Worm (Caenorhabditis elegans): ENCODE results near the gene C18B2.5.
A peak's percentile ranks its signal among the peaks of the same experiment; 100 is the strongest.

C18B2.5 gene

DNA sequence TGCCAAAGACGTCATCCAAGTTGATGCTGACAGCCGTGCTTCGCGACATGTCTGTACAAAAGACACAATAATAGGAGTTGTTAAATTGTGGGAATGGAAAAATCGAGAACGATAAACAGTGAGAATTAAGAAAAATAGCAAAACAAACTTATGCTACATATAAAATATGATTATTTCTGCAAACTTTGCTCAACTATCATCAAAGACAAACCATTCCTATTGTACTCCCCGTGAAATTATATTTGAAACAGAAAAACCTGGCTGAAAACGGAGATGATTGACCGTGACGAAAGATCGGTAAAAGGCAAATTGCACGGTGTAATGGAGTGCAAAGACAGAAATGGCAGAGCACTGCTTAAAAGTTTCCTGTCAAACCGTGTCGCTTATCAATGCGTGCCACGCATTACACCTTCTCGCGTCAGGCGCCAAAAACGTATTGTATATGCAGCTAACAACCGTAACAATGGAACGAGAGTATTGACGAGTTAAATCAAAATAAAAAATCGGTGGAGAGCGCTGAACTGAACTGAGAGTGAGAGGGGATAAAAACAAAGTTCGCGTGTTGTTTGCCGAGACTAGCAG, at the start of gene C18B2.5:
Gene C18B2.5, minus strand, starts transcription at position 51 of the 582 bp plus-strand sequence.
- TF ChIP-seq efl-1 (optimal IDR thresholded peaks at IDR 0.05) (no peak), efl-1 (GFP tag; optimal IDR thresholded peaks at IDR 0.05 in 1 of 2) (peak in 1 of 2 experiments; percentile 72), elt-2 (tag; optimal IDR thresholded peaks at IDR 0.05) (peak; percentile 35), fkh-8 (tag; optimal IDR thresholded peaks at IDR 0.05) (no peak)

DNA sequence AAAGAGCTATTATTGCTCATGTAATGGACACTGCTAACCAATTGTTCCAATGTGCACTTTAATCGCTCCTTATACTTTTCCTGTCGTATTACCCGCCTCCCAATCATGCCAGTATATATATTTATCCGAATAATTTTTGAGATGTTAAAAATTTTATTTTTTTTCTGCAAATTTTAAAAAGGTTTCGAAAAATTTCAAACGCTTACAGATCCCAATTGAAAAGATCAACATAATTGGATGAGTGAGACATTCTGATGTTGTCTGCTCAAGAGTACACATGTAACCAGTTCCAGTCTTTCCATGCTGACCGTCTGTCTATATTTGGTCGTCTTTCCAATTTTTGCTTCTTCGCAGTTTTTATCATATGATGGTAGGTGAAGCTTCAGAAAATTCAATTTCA, 48.3 kb upstream of the C18B2.5 start, which contains the start of gene R11G1.1:
Gene R11G1.1, plus strand, starts transcription at position 301 of the 400 bp plus-strand sequence.
- TF ChIP-seq ama-1 (optimal IDR thresholded peaks at IDR 0.05) (no peak), grh-1 (GFP tag; IDR thresholded peaks at IDR 0.05) (no peak), nhr-47 (tag; optimal IDR thresholded peaks at IDR 0.05) (no peak), nhr-237 (tag; optimal IDR thresholded peaks at IDR 0.05) (no peak)

DNA sequence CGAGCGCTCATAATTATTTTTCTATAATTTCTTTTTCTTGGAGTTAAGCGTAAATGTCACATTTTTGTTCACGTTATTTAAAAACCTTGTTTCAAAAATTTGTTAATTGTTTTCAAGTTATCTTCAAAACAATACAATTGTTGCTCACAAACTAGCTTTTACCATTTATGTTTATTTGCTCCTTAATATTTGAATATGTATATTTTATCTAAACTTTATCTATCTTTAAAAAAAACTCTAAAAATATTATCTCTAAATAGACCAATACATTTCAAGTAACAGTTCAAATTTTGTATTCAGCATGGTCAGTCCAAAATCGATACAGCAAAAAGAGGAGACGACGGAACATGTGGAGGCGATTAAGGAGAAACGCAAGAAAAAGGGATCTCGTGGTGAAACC, 45.1 kb upstream of the C18B2.5 start, which contains the start of gene R11G1.7:
Gene R11G1.7, plus strand, starts transcription at position 301 of the 400 bp plus-strand sequence.
- TF ChIP-seq sup-37 (GFP tag; optimal IDR thresholded peaks at IDR 0.05) = no peak
- no peak for TF ChIP-seq ztf-11 (tag; optimal IDR thresholded peaks at IDR 0.05)
- no peak for TF ChIP-seq nhr-76 (tag; optimal IDR thresholded peaks at IDR 0.05)

DNA sequence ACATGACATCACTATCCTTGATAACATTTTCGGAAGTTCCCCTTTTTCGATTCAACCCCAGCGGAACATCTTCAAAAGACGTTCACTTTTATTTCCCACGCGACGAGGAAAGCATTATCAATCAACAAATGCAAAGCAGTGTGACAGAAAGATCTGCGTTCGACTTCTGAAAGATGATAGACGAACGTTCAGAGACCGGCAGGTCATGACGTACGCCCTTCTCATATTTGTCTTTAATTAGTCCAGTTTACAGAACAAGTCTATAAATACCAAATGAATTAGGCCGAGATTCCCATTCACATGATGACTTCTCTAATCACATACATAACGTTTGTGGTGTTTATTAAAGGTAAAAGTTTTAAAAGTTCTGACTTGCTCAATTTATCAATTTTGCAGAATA, 43.7 kb upstream of the C18B2.5 start, which contains the start of gene R11G1.11:
Gene R11G1.11, plus strand, starts transcription at position 301 of the 400 bp plus-strand sequence.
- no peak for TF ChIP-seq ztf-11 (tag; optimal IDR thresholded peaks at IDR 0.05)
- TF ChIP-seq tlp-1 (tag; optimal IDR thresholded peaks at IDR 0.05) = no peak
- TF ChIP-seq lir-3 (tag; optimal IDR thresholded peaks at IDR 0.05; ENCODE audit: poor library complexity) = no peak
- no peak for TF ChIP-seq elt-3 (tag; optimal IDR thresholded peaks at IDR 0.05)
- TF ChIP-seq tbx-2 (tag; optimal IDR thresholded peaks at IDR 0.05) = no peak
- no peak for TF ChIP-seq fkh-10 (GFP tag; optimal IDR thresholded peaks at IDR 0.05)
- TF ChIP-seq nhr-11 (tag; optimal IDR thresholded peaks at IDR 0.05) = no peak

DNA sequence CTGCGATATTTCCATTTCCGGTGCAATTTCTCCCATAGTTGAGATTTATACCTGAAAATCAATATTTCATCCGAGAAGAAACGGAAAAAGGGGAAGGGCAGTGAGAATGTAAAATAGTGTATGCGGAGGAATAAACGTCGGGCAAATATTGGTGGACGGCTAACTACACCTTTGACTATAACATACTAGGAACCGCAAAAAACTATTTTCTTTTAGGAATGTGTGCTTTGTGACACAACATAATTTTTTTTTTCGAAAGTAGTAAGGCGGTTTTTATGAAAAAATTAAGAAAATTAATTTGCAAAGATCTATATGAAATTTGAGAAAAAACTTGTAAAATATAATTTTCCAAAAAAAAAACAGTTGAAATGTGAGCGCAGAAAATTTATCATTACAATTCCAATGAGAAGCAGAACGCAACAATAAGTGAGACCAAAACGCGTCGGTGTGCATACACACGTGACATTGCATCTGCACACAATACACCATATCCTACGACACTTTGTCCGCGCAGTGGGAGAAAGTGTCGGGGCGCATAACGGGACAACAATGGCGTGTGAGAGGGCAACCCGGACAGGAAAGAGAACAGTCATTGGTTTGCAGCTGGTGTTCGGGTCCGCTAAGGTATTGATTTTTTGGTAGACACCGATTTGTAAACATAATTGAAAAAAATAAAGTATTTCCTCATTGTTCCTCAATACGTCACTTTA, 39.4 kb upstream of the C18B2.5 start, which contains the start of the genes sax-1 and R11G1.2:
Gene sax-1, minus strand, starts transcription at position 51 of the 710 bp plus-strand sequence.
Gene R11G1.2, plus strand, starts transcription at position 515 of the 710 bp plus-strand sequence.
- TF ChIP-seq snpc-4 (tag; optimal IDR thresholded peaks at IDR 0.05) (no peak), fkh-4 (tag; optimal IDR thresholded peaks at IDR 0.05; ENCODE audit: borderline replicate concordance) (no peak), F16B12.6 (tag; optimal IDR thresholded peaks at IDR 0.05) (peak; percentile 89), blmp-1 (tag; optimal IDR thresholded peaks at IDR 0.05) (peak; percentile 85), alr-1 (tag; optimal IDR thresholded peaks at IDR 0.05; ENCODE audit: borderline replicate concordance) (no peak), nhr-47 (tag; optimal IDR thresholded peaks at IDR 0.05) (peak; percentile 67), egl-27 (tag; optimal IDR thresholded peaks at IDR 0.05) (no peak), nhr-19 (GFP tag; conservative IDR thresholded peaks at IDR 0.05) (peak; percentile 42; the same call in 1 of the 2 replicates), dpl-1 (GFP tag; optimal IDR thresholded peaks at IDR 0.05) (peak in 2 of 3 experiments; percentile 35 to 43), efl-1 (optimal IDR thresholded peaks at IDR 0.05) (peak; percentile 29 to 45), efl-1 (GFP tag; optimal IDR thresholded peaks at IDR 0.05 in 1 of 2) (peak; percentile 20 to 93), fkh-8 (tag; optimal IDR thresholded peaks at IDR 0.05) (peak; percentile 27), efl-3 (GFP tag; optimal IDR thresholded peaks at IDR 0.05) (no peak), pqm-1 (tag; optimal IDR thresholded peaks at IDR 0.05) (no peak), sup-37 (GFP tag; optimal IDR thresholded peaks at IDR 0.05) (no peak), unc-62 (GFP tag; optimal IDR thresholded peaks at IDR 0.05) (no peak), nhr-76 (tag; optimal IDR thresholded peaks at IDR 0.05) (no peak), hlh-17 (GFP tag; optimal IDR thresholded peaks at IDR 0.05; ENCODE audit: borderline replicate concordance) (no peak), hpl-2 (GFP tag; optimal IDR thresholded peaks at IDR 0.05) (no peak), lin-14 (GFP tag; optimal IDR thresholded peaks at IDR 0.05) (peak; percentile 78), aly-2 (tag; optimal IDR thresholded peaks at IDR 0.05) (no peak), grh-1 (GFP tag; IDR thresholded peaks at IDR 0.05) (no peak), snu-23 (GFP tag; optimal IDR thresholded peaks at IDR 0.05) (peak; percentile 64), fkh-10 (GFP tag; optimal IDR thresholded peaks at IDR 0.05) (no peak), irx-1 (tag; optimal IDR thresholded peaks at IDR 0.05) (peak; percentile 27), nhr-20 (tag; optimal IDR thresholded peaks at IDR 0.05) (peak; percentile 62), mep-1 (tag; optimal IDR thresholded peaks at IDR 0.05) (peak; percentile 80), tlp-1 (tag; optimal IDR thresholded peaks at IDR 0.05) (no peak), nhr-85 (tag) (peak; percentile 75), xbp-1 (tag; optimal IDR thresholded peaks at IDR 0.05) (peak; percentile 53), elt-2 (tag; optimal IDR thresholded peaks at IDR 0.05) (peak; percentile 6), nhr-84 (tag; optimal IDR thresholded peaks at IDR 0.05) (no peak), dsc-1 (tag; optimal IDR thresholded peaks at IDR 0.05) (peak; percentile 27), pax-3 (tag; optimal IDR thresholded peaks at IDR 0.05) (no peak)

Data from whole organism, L1 larva.